Worm (Caenorhabditis elegans) whole organism, L4/young adult: ENCODE measurements around the gene srbc-22.

ENCODE experiments used
- W03F9.2 ChIP-seq: fragments of 150-350 bp; optimal IDR thresholded peaks from 2 replicates; lab custom pipeline; 2014; ENCODE audit warnings: missing biosample characterization, missing genetic modification characterization
- dao-5 ChIP-seq: sonication (generic microtip); optimal IDR thresholded peaks from 2 replicates; lab custom pipeline; 2016; ENCODE audit warnings: missing genotype, missing genetic modification characterization, moderate library complexity, missing compliant biosample characterization
- him-1 ChIP-seq: sonication (generic microtip); optimal IDR thresholded peaks from 2 replicates; lab custom pipeline; 2016; ENCODE audit warnings: missing genotype, missing genetic modification reagents, missing genetic modification characterization, missing compliant biosample characterization

DNA sequence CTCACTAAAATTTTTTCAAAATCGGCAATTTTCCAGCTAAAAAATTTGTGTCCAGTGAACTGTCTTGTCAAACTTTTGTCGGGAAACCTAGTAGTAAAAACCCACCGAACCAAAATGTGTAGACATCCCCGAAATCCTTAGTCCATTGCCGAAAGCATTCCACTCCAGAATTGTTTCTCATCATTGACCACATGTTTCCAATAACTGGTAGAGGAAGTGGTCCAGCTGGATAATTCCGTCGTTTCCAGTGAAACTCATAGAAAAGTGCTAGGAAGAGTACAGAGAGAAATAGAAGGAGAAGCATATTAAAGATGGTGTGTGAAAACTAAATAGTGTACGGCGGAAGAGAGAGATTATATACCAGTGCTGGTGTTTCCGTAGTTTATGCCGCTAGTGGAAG, 47.1 kb downstream of the srbc-22 start, which contains the start of gene cyp-33C12:
- TF ChIP-seq W03F9.2 (tag; lab: Kevin White, UChicago) (no peak), him-1 (tag; lab: Kevin White, UChicago) (no peak), dao-5 (tag; lab: Kevin White, UChicago) (no peak)
